Worm (Caenorhabditis elegans) whole organism, early embryonic: ENCODE results near the gene Y54F10AM.6.

Experiments used
- ama-1 ChIP-seq: fragments of 150-350 bp; optimal IDR thresholded peaks from 2 replicates; lab custom pipeline; 2014
- sea-1 ChIP-seq: fragments of 200-800 bp; sonication (Bioruptor generic); conservative IDR thresholded peaks from 2 replicates; pipeline ENCODE4 v1.3.6; 2022; ENCODE audit warnings: missing genetic modification characterization, missing compliant biosample characterization

DNA sequence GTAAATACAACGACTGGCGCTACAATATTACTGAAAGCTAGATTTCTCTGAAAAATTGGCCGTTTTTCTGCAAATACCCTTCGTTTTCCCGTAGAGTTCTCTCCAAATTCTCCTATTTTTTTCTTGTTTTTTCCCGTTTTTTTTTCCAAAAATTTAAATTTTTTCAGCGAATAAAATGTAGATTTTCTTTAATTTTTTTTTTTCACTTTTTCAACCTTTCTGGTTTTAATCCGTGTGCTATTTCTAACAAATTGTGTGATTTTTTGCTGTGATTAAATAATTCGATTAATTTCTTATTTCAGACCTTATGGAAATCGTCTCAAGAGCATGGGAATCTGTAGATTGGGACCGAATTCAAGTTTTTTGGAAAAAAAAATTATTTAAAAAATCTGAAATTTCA, 21.7 kb downstream of the Y54F10AM.6 start, which contains the start of gene cone-1:
- no peak for TF ChIP-seq sea-1 (GFP tag; lab: Robert Waterston, UW)
- TF ChIP-seq ama-1 (lab: Kevin White, UChicago), result no peak
